Fruit fly (Drosophila melanogaster) whole organism, embryonic: Measurements from ENCODE around the gene GluProRS.

Experiments
- Bteb2 ChIP-seq: fragments of 200-800 bp; sonication (Bioruptor generic); optimal IDR thresholded peaks from 2 replicates; lab custom pipeline; 2016; ENCODE audit warnings: missing biosample characterization, missing genetic modification characterization
- CG10209 ChIP-seq: fragments of 200-800 bp; sonication (Bioruptor generic); optimal IDR thresholded peaks from 3 replicates; lab custom pipeline; 2017; ENCODE audit warnings: missing biosample characterization, mild to moderate bottlenecking, missing genetic modification characterization, missing genetic modification reagents
- CG11085 ChIP-seq: fragments of 200-800 bp; sonication (Bioruptor generic); IDR thresholded peaks from 2 replicates; pipeline ENCODE4 v1.3.6; 2022; ENCODE audit warnings: missing biosample characterization, missing genetic modification characterization
- CG13624 ChIP-seq: fragments of 200-800 bp; sonication (Bioruptor generic); optimal IDR thresholded peaks from 2 replicates; lab custom pipeline; 2016; ENCODE audit warnings: missing biosample characterization, missing genetic modification characterization
- CG14965 ChIP-seq: fragments of 200-800 bp; sonication (Bioruptor generic); optimal IDR thresholded peaks from 2 replicates; lab custom pipeline; 2016; ENCODE audit warnings: missing biosample characterization, missing genetic modification characterization, borderline replicate concordance
- CG15269 ChIP-seq: fragments of 200-800 bp; sonication (Bioruptor generic); optimal IDR thresholded peaks from 2 replicates; lab custom pipeline; 2018; ENCODE audit warnings: missing biosample characterization, mild to moderate bottlenecking, missing genetic modification characterization, moderate library complexity
- CG1647 ChIP-seq: fragments of 200-800 bp; sonication (Bioruptor generic); optimal IDR thresholded peaks from 3 replicates; lab custom pipeline; 2016; ENCODE audit warnings: missing biosample characterization, missing genetic modification characterization
- CG18619 ChIP-seq: fragments of 200-800 bp; sonication (Bioruptor generic); optimal IDR thresholded peaks from 3 replicates; lab custom pipeline; 2017; ENCODE audit warnings: missing biosample characterization, mild to moderate bottlenecking, missing genetic modification characterization
- CG2678 ChIP-seq: fragments of 200-800 bp; sonication (Bioruptor generic); optimal IDR thresholded peaks from 3 replicates; lab custom pipeline; 2019; ENCODE audit warnings: missing biosample characterization, mild to moderate bottlenecking, missing genetic modification characterization, moderate library complexity
- CG30431 ChIP-seq: fragments of 200-800 bp; sonication (Bioruptor generic); optimal IDR thresholded peaks from 2 replicates; lab custom pipeline; 2017; ENCODE audit warnings: missing biosample characterization, missing genetic modification characterization
- CG31365 ChIP-seq: fragments of 200-800 bp; sonication (Bioruptor generic); optimal IDR thresholded peaks from 2 replicates; lab custom pipeline; 2018; ENCODE audit warnings: missing biosample characterization, mild to moderate bottlenecking, missing genetic modification characterization
- CG33213 ChIP-seq: fragments of 200-800 bp; sonication (Bioruptor generic); optimal IDR thresholded peaks from 3 replicates; lab custom pipeline; 2016; ENCODE audit warnings: missing biosample characterization, missing genetic modification characterization
- CG4360 ChIP-seq: fragments of 200-800 bp; sonication (Bioruptor generic); IDR thresholded peaks from 2 replicates; pipeline ENCODE4 v1.3.6; 2022; ENCODE audit warnings: missing biosample characterization, missing genetic modification characterization
- CG5245 ChIP-seq: fragments of 200-800 bp; sonication (Bioruptor generic); optimal IDR thresholded peaks from 3 replicates; lab custom pipeline; 2016; ENCODE audit warnings: missing biosample characterization, missing genetic modification characterization
- CG6854 ChIP-seq: fragments of 200-800 bp; sonication (Bioruptor generic); optimal IDR thresholded peaks from 3 replicates; lab custom pipeline; 2017; ENCODE audit warnings: missing biosample characterization, mild to moderate bottlenecking, missing genetic modification characterization
- CG8089 ChIP-seq: fragments of 200-800 bp; sonication (Bioruptor generic); optimal IDR thresholded peaks from 3 replicates; lab custom pipeline; 2016; ENCODE audit warnings: missing biosample characterization, missing genetic modification characterization
- CHES-1-like ChIP-seq: fragments of 200-800 bp; sonication (Bioruptor generic); optimal IDR thresholded peaks from 2 replicates; lab custom pipeline; 2016; ENCODE audit warnings: missing biosample characterization, missing genetic modification characterization
- Dref ChIP-seq: fragments of 200-800 bp; sonication (Bioruptor generic); IDR thresholded peaks from 2 replicates; pipeline ENCODE4 v1.3.6; 2022; ENCODE audit warnings: missing biosample characterization, missing genetic modification characterization
- Eip74EF ChIP-seq, 2 experiments: fragments of 200-800 bp in 1 of 2; fragments of >200 bp in 1 of 2; sonication (Bioruptor generic) in 1 of 2; optimal IDR thresholded peaks; 2 replicates each; lab custom pipeline; 2017 to 2019; ENCODE audit warnings: missing biosample characterization in 2 of 2, missing genetic modification characterization in 2 of 2, mild to moderate bottlenecking in 1 of 2, moderate library complexity in 1 of 2
- Hmr ChIP-seq: fragments of 200-800 bp; sonication (Bioruptor generic); optimal IDR thresholded peaks from 3 replicates; lab custom pipeline; 2017; ENCODE audit warnings: mild to moderate bottlenecking, missing biosample characterization, missing genetic modification reagents, missing genetic modification characterization
- Lpt ChIP-seq: fragments of >200 bp; optimal IDR thresholded peaks from 2 replicates; lab custom pipeline; 2018; ENCODE audit warnings: missing biosample characterization, missing genetic modification characterization
- NfI ChIP-seq: fragments of 200-800 bp; sonication (Bioruptor generic); optimal IDR thresholded peaks from 3 replicates; lab custom pipeline; 2018; ENCODE audit warnings: missing biosample characterization, mild to moderate bottlenecking, missing genetic modification characterization, moderate library complexity
- Ptx1 ChIP-seq: fragments of 200-800 bp; sonication (Bioruptor generic); IDR thresholded peaks from 2 replicates; pipeline ENCODE4 v1.3.6; 2022; ENCODE audit warnings: missing biosample characterization, missing genetic modification characterization
- Sin3A ChIP-seq: fragments of >200 bp; optimal IDR thresholded peaks from 2 replicates; lab custom pipeline; 2018
- Six4 ChIP-seq: fragments of 200-800 bp; sonication (Bioruptor generic); optimal IDR thresholded peaks from 2 replicates; lab custom pipeline; 2016; ENCODE audit warnings: missing biosample characterization, missing genetic modification characterization
- ac ChIP-seq: fragments of 200-800 bp; sonication (Bioruptor generic); optimal IDR thresholded peaks from 3 replicates; lab custom pipeline; 2017; ENCODE audit warnings: missing biosample characterization, mild to moderate bottlenecking, missing genetic modification characterization
- bsh ChIP-seq, 2 experiments: fragments of 200-800 bp; sonication (Bioruptor generic); optimal IDR thresholded peaks; 2 replicates each; lab custom pipeline; 2017 to 2018; ENCODE audit warnings: mild to moderate bottlenecking in 2 of 2, missing biosample characterization in 2 of 2, missing genetic modification characterization in 2 of 2, moderate library complexity in 1 of 2
- cato ChIP-seq: fragments of 200-800 bp; sonication (Bioruptor generic); optimal IDR thresholded peaks from 2 replicates; lab custom pipeline; 2016; ENCODE audit warnings: missing biosample characterization, missing genetic modification characterization, borderline replicate concordance
- crc ChIP-seq: fragments of 200-800 bp; sonication (Bioruptor generic); optimal IDR thresholded peaks from 2 replicates; lab custom pipeline; 2016; ENCODE audit warnings: missing biosample characterization, missing genetic modification characterization
- croc ChIP-seq: fragments of 200-800 bp; sonication (Bioruptor generic); conservative IDR thresholded peaks from 3 replicates; pipeline ENCODE4 v1.3.6; 2022; ENCODE audit warnings: missing biosample characterization, missing genetic modification characterization
- ewg ChIP-seq: fragments of 200-800 bp; sonication (Bioruptor generic); optimal IDR thresholded peaks from 3 replicates; lab custom pipeline; 2017; ENCODE audit warnings: mild to moderate bottlenecking, missing biosample characterization, missing genetic modification reagents, missing genetic modification characterization
- fd64A ChIP-seq: fragments of 200-800 bp; sonication (Bioruptor generic); optimal IDR thresholded peaks from 3 replicates; lab custom pipeline; 2018; ENCODE audit warnings: missing biosample characterization, mild to moderate bottlenecking, missing genetic modification characterization
- fru ChIP-seq: fragments of >200 bp; optimal IDR thresholded peaks from 2 replicates; lab custom pipeline; 2017
- grau ChIP-seq: fragments of 200-800 bp; optimal IDR thresholded peaks from 3 replicates; lab custom pipeline; 2019; ENCODE audit warnings: missing biosample characterization, mild to moderate bottlenecking, missing genetic modification characterization, moderate library complexity
- gro ChIP-seq: fragments of 200-800 bp; sonication (Bioruptor generic); optimal IDR thresholded peaks from 2 replicates; lab custom pipeline; 2016; ENCODE audit warnings: missing biosample characterization, missing genetic modification characterization
- ham ChIP-seq: fragments of 200-800 bp; sonication (Bioruptor generic); IDR thresholded peaks from 2 replicates; pipeline ENCODE4 v1.3.6; 2022; ENCODE audit warnings: missing biosample characterization, missing genetic modification characterization
- her ChIP-seq: fragments of 200-800 bp; sonication (Bioruptor generic); optimal IDR thresholded peaks from 2 replicates; lab custom pipeline; 2016; ENCODE audit warnings: missing biosample characterization, missing genetic modification characterization
- klu ChIP-seq: fragments of 200-800 bp; sonication (Bioruptor generic); IDR thresholded peaks from 2 replicates; pipeline ENCODE4 v1.3.6; 2022; ENCODE audit warnings: missing biosample characterization, missing genetic modification characterization
- mam ChIP-seq: fragments of 200-800 bp; sonication (Bioruptor generic); optimal IDR thresholded peaks from 3 replicates; lab custom pipeline; 2016; ENCODE audit warnings: missing biosample characterization, missing genetic modification characterization
- pita ChIP-seq: fragments of 200-800 bp; sonication (Bioruptor generic); optimal IDR thresholded peaks from 2 replicates; lab custom pipeline; 2017; ENCODE audit warnings: missing biosample characterization, mild to moderate bottlenecking, missing genetic modification characterization
- salm ChIP-seq: fragments of 200-800 bp; sonication (Bioruptor generic); optimal IDR thresholded peaks from 2 replicates; lab custom pipeline; 2018; ENCODE audit warnings: missing biosample characterization, mild to moderate bottlenecking, missing genetic modification characterization
- seq ChIP-seq: fragments of 200-800 bp; sonication (Bioruptor generic); IDR thresholded peaks from 2 replicates; pipeline ENCODE4 v1.3.6; 2022; ENCODE audit warnings: missing biosample characterization, missing genetic modification characterization
- sisA ChIP-seq: fragments of 200-800 bp; sonication (Bioruptor generic); IDR thresholded peaks from 2 replicates; pipeline ENCODE4 v1.3.6; 2022; ENCODE audit warnings: missing biosample characterization, missing genetic modification characterization
- so ChIP-seq: fragments of 200-800 bp; sonication (Bioruptor generic); IDR thresholded peaks from 3 replicates; pipeline ENCODE4 v1.3.6; 2022; ENCODE audit warnings: missing biosample characterization, missing genetic modification characterization
- sr ChIP-seq: fragments of 200-800 bp; sonication (Bioruptor generic); IDR thresholded peaks from 3 replicates; pipeline ENCODE4 v1.3.6; 2022; ENCODE audit warnings: missing biosample characterization, missing genetic modification characterization
- tap ChIP-seq: fragments of 200-800 bp; optimal IDR thresholded peaks from 3 replicates; lab custom pipeline; 2019; ENCODE audit warnings: missing biosample characterization, mild to moderate bottlenecking, missing genetic modification characterization, moderate library complexity
- unc-4 ChIP-seq: fragments of 200-800 bp; sonication (Bioruptor generic); IDR thresholded peaks from 2 replicates; pipeline ENCODE4 v1.3.6; 2022; ENCODE audit warnings: missing biosample characterization, missing genetic modification characterization; ENCODE audit not compliant: partially characterized antibody
- z ChIP-seq: fragments of 200-800 bp; sonication (Bioruptor generic); IDR thresholded peaks from 3 replicates; pipeline ENCODE4 v1.3.6; 2022; ENCODE audit warnings: missing biosample characterization, missing genetic modification characterization
- zf30C ChIP-seq: fragments of 200-800 bp; sonication (Bioruptor generic); optimal IDR thresholded peaks from 3 replicates; lab custom pipeline; 2018; ENCODE audit warnings: missing biosample characterization, mild to moderate bottlenecking, missing genetic modification characterization

Gene GluProRS

dm6 chr3R:23939921-23940839 is 18.0 kb downstream of the GluProRS start (continued):
- TF ChIP-seq Six4 (GFP tag; lab: Kevin White, UChicago) (peak; percentile 68), seq (GFP tag; lab: Robert Waterston, UW) (peak; percentile 87), CG11085 (GFP tag; lab: Robert Waterston, UW) (peak; percentile 48; the same call in 1 of the 2 replicates), ewg (GFP tag; lab: Kevin White, UChicago) (peak; percentile 73), so (GFP tag; lab: Robert Waterston, UW) (peak; percentile 89; the same call in 2 of the 3 replicates), croc (no peak), CG5245 (peak; percentile 63), CG31365 (tag; lab: Kevin White, UChicago) (peak; percentile 76), fru (lab: Kevin White, UChicago) (no peak), cato (GFP tag; lab: Kevin White, UChicago) (peak; percentile 44), mam (GFP tag; lab: Kevin White, UChicago) (peak; percentile 29), CHES-1-like (GFP tag; lab: Kevin White, UChicago) (peak; percentile 51), CG14965 (GFP tag; lab: Kevin White, UChicago) (peak; percentile 43), salm (tag; lab: Kevin White, UChicago) (peak; percentile 85), pita (GFP tag; lab: Kevin White, UChicago) (no peak), Hmr (GFP tag; lab: Kevin White, UChicago) (peak; percentile 89), Ptx1 (GFP tag; lab: Robert Waterston, UW) (no peak; the same call in 1 of the 2 replicates), unc-4 (GFP tag; lab: Robert Waterston, UW) (no peak), tap (tag; lab: Kevin White, UChicago) (peak; percentile 82), crc (GFP tag; lab: Kevin White, UChicago) (no peak), ham (GFP tag; lab: Robert Waterston, UW) (no peak), sisA (no peak), fd64A (GFP tag; lab: Kevin White, UChicago) (peak; percentile 97), gro (no peak), CG8089 (peak; percentile 73), NfI (GFP tag; lab: Kevin White, UChicago) (peak; percentile 50), Lpt (GFP tag; lab: Kevin White, UChicago) (no peak), CG4360 (peak; percentile 77), bsh (GFP tag; optimal IDR thresholded peaks at IDR 0.05; lab: Kevin White, UChicago) (peak in 1 of 2 experiments; percentile 90), Sin3A (no peak), sr (peak; percentile 87), CG1647 (GFP tag; lab: Kevin White, UChicago) (peak; percentile 78), CG30431 (GFP tag; lab: Kevin White, UChicago) (peak; percentile 37), ac (GFP tag; lab: Kevin White, UChicago) (peak; percentile 86), CG15269 (peak; percentile 64), CG6854 (GFP tag; lab: Kevin White, UChicago) (peak; percentile 76), CG13624 (peak; percentile 27), grau (peak; percentile 45), klu (no peak), CG2678 (tag; lab: Kevin White, UChicago) (peak; percentile 88), z (GFP tag; lab: Robert Waterston, UW) (peak; percentile 64; the same call in 2 of the 3 replicates), her (peak; percentile 20), Dref (GFP tag; lab: Robert Waterston, UW) (no peak), CG18619 (GFP tag; lab: Kevin White, UChicago) (peak; percentile 88), Eip74EF (GFP tag; optimal IDR thresholded peaks at IDR 0.05; lab: Kevin White, UChicago) (peak in 1 of 2 experiments; percentile 71), zf30C (GFP tag; lab: Kevin White, UChicago) (peak; percentile 10), CG10209 (GFP tag; lab: Kevin White, UChicago) (peak; percentile 91), Bteb2 (GFP tag; lab: Kevin White, UChicago) (peak; percentile 64), CG33213 (GFP tag; lab: Kevin White, UChicago) (peak; percentile 66)
